Worm (Caenorhabditis elegans) whole organism, L4 larva: Measurements from ENCODE around the gene lin-9.

Source experiments
- D1046.2 ChIP-seq: fragments of 200-800 bp; sonication (Bioruptor generic); IDR thresholded peaks from 2 replicates; pipeline ENCODE4 v1.3.6; 2022; ENCODE audit warnings: missing genetic modification characterization, missing compliant biosample characterization
- F37D6.2 ChIP-seq: sonication (generic microtip); optimal IDR thresholded peaks from 2 replicates; lab custom pipeline; 2016; ENCODE audit warnings: mild to moderate bottlenecking, missing genetic modification characterization, missing compliant biosample characterization
- F49E8.2 ChIP-seq: sonication (generic microtip); optimal IDR thresholded peaks from 2 replicates; lab custom pipeline; 2016; ENCODE audit warnings: missing compliant biosample characterization, mild to moderate bottlenecking, missing genetic modification characterization, borderline replicate concordance
- R02D3.7 ChIP-seq: fragments of 150-350 bp; sonication (generic microtip); optimal IDR thresholded peaks from 3 replicates; lab custom pipeline; 2014; ENCODE audit warnings: missing biosample characterization, missing genetic modification characterization
- T20F7.1 ChIP-seq: fragments of 200-800 bp; sonication (Bioruptor generic); optimal IDR thresholded peaks from 2 replicates; lab custom pipeline; 2018; ENCODE audit warnings: mild to moderate bottlenecking, missing genetic modification characterization, missing compliant biosample characterization
- T26A8.4 ChIP-seq: fragments of 200-800 bp; sonication (Bioruptor generic); IDR thresholded peaks from 2 replicates; pipeline ENCODE4 v1.3.6; 2022; ENCODE audit warnings: missing genetic modification characterization, missing compliant biosample characterization
- Y48G9A.11 ChIP-seq: fragments of 200-800 bp; sonication (Bioruptor generic); IDR thresholded peaks from 2 replicates; pipeline ENCODE4 v1.3.6; 2022; ENCODE audit warnings: missing genetic modification reagents, missing genetic modification characterization, missing compliant biosample characterization
- Y5F2A.4 ChIP-seq: fragments of 200-800 bp; sonication (Bioruptor generic); optimal IDR thresholded peaks from 2 replicates; lab custom pipeline; 2018; ENCODE audit warnings: mild to moderate bottlenecking, missing genetic modification characterization, missing compliant biosample characterization
- ama-1 ChIP-seq: fragments of 150-350 bp; optimal IDR thresholded peaks from 2 replicates; lab custom pipeline; 2014; ENCODE audit warnings: inconsistent platforms, mixed read lengths
- ceh-44 ChIP-seq: fragments of 200-800 bp; sonication (Bioruptor generic); IDR thresholded peaks from 2 replicates; pipeline ENCODE4 v1.3.6; 2022; ENCODE audit warnings: missing genetic modification reagents, missing genetic modification characterization, missing compliant biosample characterization
- daf-8 ChIP-seq: fragments of 200-800 bp; sonication (Bioruptor generic); IDR thresholded peaks from 2 replicates; pipeline ENCODE4 v1.3.6; 2022; ENCODE audit warnings: missing genetic modification characterization, missing compliant biosample characterization
- duxl-1 ChIP-seq: sonication (generic microtip); optimal IDR thresholded peaks from 2 replicates; lab custom pipeline; 2016; ENCODE audit warnings: mild to moderate bottlenecking, missing genetic modification characterization, moderate library complexity, missing compliant biosample characterization; ENCODE audit not compliant: poor library complexity
- dve-1 ChIP-seq: sonication (generic microtip); optimal IDR thresholded peaks from 2 replicates; lab custom pipeline; 2017; ENCODE audit warnings: antibody characterized with exemption, mild to moderate bottlenecking, missing genetic modification characterization, missing compliant biosample characterization; ENCODE audit not compliant: insufficient read depth
- fkh-10 ChIP-seq: fragments of 150-350 bp; optimal IDR thresholded peaks from 2 replicates; lab custom pipeline; 2014; ENCODE audit warnings: missing biosample characterization, missing genetic modification reagents, missing genetic modification characterization
- fos-1 ChIP-seq: fragments of 150-350 bp; optimal IDR thresholded peaks from 2 replicates; lab custom pipeline; 2014; ENCODE audit warnings: missing biosample characterization, missing genetic modification characterization
- gei-8 ChIP-seq: fragments of 200-800 bp; sonication (Bioruptor generic); optimal IDR thresholded peaks from 2 replicates; lab custom pipeline; 2018; ENCODE audit warnings: mild to moderate bottlenecking, missing genetic modification characterization, missing compliant biosample characterization
- jun-1 ChIP-seq: fragments of 150-350 bp; optimal IDR thresholded peaks from 2 replicates; lab custom pipeline; 2014; ENCODE audit warnings: missing biosample characterization, missing genetic modification reagents, missing genetic modification characterization
- lin-13 ChIP-seq: fragments of 150-350 bp; optimal IDR thresholded peaks from 2 replicates; lab custom pipeline; 2014; ENCODE audit warnings: missing biosample characterization, missing genetic modification reagents, missing genetic modification characterization
- lin-15B ChIP-seq: fragments of 150-350 bp; sonication (generic microtip); optimal IDR thresholded peaks from 3 replicates; lab custom pipeline; 2014; ENCODE audit warnings: missing biosample characterization, missing genetic modification characterization
- lin-39 ChIP-seq: fragments of 150-350 bp; optimal IDR thresholded peaks from 2 replicates; lab custom pipeline; 2014; ENCODE audit warnings: missing biosample characterization, missing genetic modification reagents, missing genetic modification characterization
- lsy-2 ChIP-seq, 2 experiments: fragments of 150-350 bp in 1 of 2; sonication (generic microtip) in 1 of 2; optimal IDR thresholded peaks; 2 replicates each; lab custom pipeline; 2014 to 2017; ENCODE audit warnings: missing biosample characterization in 2 of 2, missing genetic modification characterization in 2 of 2
- mdl-1 ChIP-seq, 2 experiments: fragments of 150-350 bp in 1 of 2; sonication (generic microtip) in 1 of 2; optimal IDR thresholded peaks; 2 replicates each; lab custom pipeline; 2014 to 2017; ENCODE audit warnings: missing biosample characterization in 2 of 2, missing genetic modification characterization in 2 of 2
- mdt-29 ChIP-seq: fragments of 200-800 bp; sonication (Bioruptor generic); IDR thresholded peaks from 2 replicates; pipeline ENCODE4 v1.3.6; 2022; ENCODE audit warnings: missing genetic modification reagents, missing genetic modification characterization, missing compliant biosample characterization
- mxl-2 ChIP-seq: fragments of 200-800 bp; sonication (Bioruptor generic); conservative IDR thresholded peaks from 2 replicates; pipeline ENCODE4 v1.3.6; 2022; ENCODE audit warnings: missing genetic modification reagents, missing genetic modification characterization, missing compliant biosample characterization
- nhr-111 ChIP-seq: fragments of 200-800 bp; sonication (Bioruptor generic); optimal IDR thresholded peaks from 2 replicates; lab custom pipeline; 2018; ENCODE audit warnings: mild to moderate bottlenecking, missing genetic modification characterization, missing compliant biosample characterization
- nhr-237 ChIP-seq: sonication (generic microtip); optimal IDR thresholded peaks from 2 replicates; lab custom pipeline; 2017; ENCODE audit warnings: missing biosample characterization, missing genetic modification characterization
- nhr-41 ChIP-seq: fragments of 200-800 bp; sonication (Bioruptor generic); IDR thresholded peaks from 2 replicates; pipeline ENCODE4 v1.3.6; 2022; ENCODE audit warnings: missing genetic modification reagents, missing genetic modification characterization, missing compliant biosample characterization
- pha-4 ChIP-seq, 2 experiments: fragments of 150-350 bp in 1 of 2; fragments of 200-800 bp in 1 of 2; sonication (Bioruptor generic) in 1 of 2; IDR thresholded peaks in 1 of 2; optimal IDR thresholded peaks in 1 of 2; 2 replicates each; pipeline versions ENCODE4 v1.3.6 to Lab custom; 2014 to 2022; ENCODE audit warnings: missing genetic modification characterization in 2 of 2, missing genetic modification reagents in 2 of 2, missing biosample characterization in 1 of 2, missing compliant biosample characterization in 1 of 2
- pqm-1 ChIP-seq: sonication (generic microtip); optimal IDR thresholded peaks from 2 replicates; lab custom pipeline; 2017; ENCODE audit warnings: missing biosample characterization, missing genetic modification characterization
- snpc-1.2 ChIP-seq: fragments of 200-800 bp; sonication (Bioruptor generic); IDR thresholded peaks from 2 replicates; pipeline ENCODE4 v1.3.6; 2022; ENCODE audit warnings: missing genetic modification reagents, missing genetic modification characterization, missing compliant biosample characterization
- snpc-4 ChIP-seq: fragments of 150-350 bp; optimal IDR thresholded peaks from 2 replicates; lab custom pipeline; 2014; ENCODE audit warnings: missing biosample characterization, missing genetic modification characterization
- unc-39 ChIP-seq: sonication (generic microtip); optimal IDR thresholded peaks from 2 replicates; lab custom pipeline; 2017; ENCODE audit warnings: missing biosample characterization, missing genetic modification characterization
- vab-7 ChIP-seq: fragments of 200-800 bp; sonication (Bioruptor generic); IDR thresholded peaks from 2 replicates; pipeline ENCODE4 v1.3.6; 2022; ENCODE audit warnings: missing genetic modification reagents, missing genetic modification characterization, missing compliant biosample characterization
- zag-1 ChIP-seq: fragments of 150-350 bp; optimal IDR thresholded peaks from 2 replicates; lab custom pipeline; 2014; ENCODE audit warnings: missing biosample characterization, missing genetic modification characterization
- zfp-2 ChIP-seq: sonication (generic microtip); optimal IDR thresholded peaks from 2 replicates; lab custom pipeline; 2016; ENCODE audit warnings: mild to moderate bottlenecking, missing genetic modification characterization, missing compliant biosample characterization
- ztf-11 ChIP-seq: fragments of 150-350 bp; optimal IDR thresholded peaks from 2 replicates; lab custom pipeline; 2014; ENCODE audit warnings: missing biosample characterization, missing genetic modification characterization
- ztf-7 ChIP-seq: fragments of 150-350 bp; optimal IDR thresholded peaks from 2 replicates; lab custom pipeline; 2014; ENCODE audit warnings: missing biosample characterization, missing genetic modification characterization

Gene lin-9

DNA sequence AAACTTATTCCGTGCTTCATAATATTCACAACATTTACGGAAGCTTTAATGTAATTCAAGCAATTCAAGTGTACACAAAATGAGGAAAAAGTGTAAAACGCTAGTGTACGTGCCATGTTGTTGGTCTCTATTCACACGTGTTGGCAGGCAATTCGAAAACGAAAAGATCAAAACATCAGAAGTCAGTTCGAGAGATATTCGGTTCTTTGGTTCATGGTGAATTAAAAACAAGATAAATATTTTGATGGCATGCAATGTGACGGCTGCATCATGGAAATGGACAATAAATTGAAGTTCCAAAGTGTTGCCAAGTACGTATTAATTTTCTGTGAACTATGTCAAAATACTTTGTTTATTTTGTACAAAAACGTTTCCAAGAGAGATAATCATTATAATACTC lies 18.1 kb upstream of the lin-9 start (continued):
- TF ChIP-seq nhr-237 (tag; lab: Kevin White, UChicago) (no peak), T26A8.4 (GFP tag; lab: Robert Waterston, UW) (no peak), pha-4 (GFP tag; IDR thresholded peaks at IDR 0.05; lab: Robert Waterston, UW) (no peak), pha-4 (tag; optimal IDR thresholded peaks at IDR 0.05; lab: Kevin White, UChicago) (no peak), mdl-1 (tag; optimal IDR thresholded peaks at IDR 0.05; lab: Kevin White, UChicago) (peak in 1 of 2 experiments; percentile 71), D1046.2 (GFP tag; lab: Robert Waterston, UW) (no peak), ztf-7 (tag; lab: Kevin White, UChicago) (no peak), ceh-44 (GFP tag; lab: Robert Waterston, UW) (no peak), lsy-2 (tag; optimal IDR thresholded peaks at IDR 0.05; lab: Kevin White, UChicago) (peak in 1 of 2 experiments; percentile 13)
- TF ChIP-seq, all 104 proteins: peak for 8

DNA sequence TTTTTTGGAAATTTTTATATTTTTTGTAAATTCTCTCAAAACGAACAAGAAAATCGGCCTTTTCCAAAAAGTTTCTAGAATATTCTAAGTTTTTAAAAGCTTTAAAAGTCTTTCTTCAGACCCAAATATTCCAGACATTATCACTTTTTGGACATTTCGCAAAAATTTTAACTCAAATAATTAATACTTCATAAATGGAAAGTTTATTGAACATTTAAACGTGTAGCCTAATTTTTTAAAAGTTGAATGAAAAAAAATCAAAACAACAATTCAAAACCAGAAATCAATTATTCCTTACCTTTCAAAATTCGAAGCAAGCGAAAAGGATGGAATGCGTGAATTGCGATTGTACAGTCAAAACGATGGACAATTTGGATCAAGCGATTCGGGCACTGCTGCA lies 15.9 kb upstream of the lin-9 start, which contains the start of gene ZK637.15:
ZK637.15 (plus strand) TSS at position 301 of the 400 bp plus-strand sequence.
- TF ChIP-seq dve-1 (no peak), ztf-11 (no peak), lin-13 (GFP tag; lab: Kevin White, UChicago) (no peak), vab-7 (GFP tag; lab: Robert Waterston, UW) (no peak), fkh-10 (GFP tag; lab: Kevin White, UChicago) (no peak), F49E8.2 (no peak), gei-8 (GFP tag; lab: Kevin White, UChicago) (no peak), lin-39 (tag; lab: Kevin White, UChicago) (no peak), snpc-1.2 (GFP tag; lab: Robert Waterston, UW) (no peak), Y48G9A.11 (GFP tag; lab: Robert Waterston, UW) (no peak), duxl-1 (tag; lab: Kevin White, UChicago) (no peak), pqm-1 (tag; lab: Kevin White, UChicago) (no peak), ceh-44 (GFP tag; lab: Robert Waterston, UW) (no peak), daf-8 (GFP tag; lab: Robert Waterston, UW) (no peak), fos-1 (no peak), mxl-2 (GFP tag; lab: Robert Waterston, UW) (no peak), T20F7.1 (no peak), nhr-237 (tag; lab: Kevin White, UChicago) (no peak), zag-1 (tag; lab: Kevin White, UChicago) (no peak)

DNA sequence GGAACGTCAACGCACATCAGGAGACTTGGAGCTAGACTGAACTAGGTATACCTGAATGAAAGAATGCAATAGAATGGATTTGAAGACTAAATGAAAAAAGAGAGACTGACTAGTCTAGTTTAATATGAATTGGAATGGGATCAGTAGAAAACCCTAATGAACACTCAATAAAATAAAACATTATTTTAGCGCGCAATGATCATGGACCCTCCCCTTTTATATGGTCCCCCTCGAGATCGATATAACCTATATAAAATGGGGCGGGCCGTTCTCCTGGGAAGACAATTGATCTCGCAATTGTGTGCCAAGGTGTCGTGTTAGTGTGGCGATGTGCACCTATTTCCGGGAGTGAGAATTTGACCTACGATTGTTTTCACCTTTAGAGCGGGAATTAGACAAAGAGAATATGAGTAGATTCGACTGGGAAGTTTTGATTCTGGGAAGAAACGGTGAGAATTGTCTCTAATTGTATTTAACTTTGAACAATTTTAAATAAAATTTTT lies 14.0 kb upstream of the lin-9 start, which contains the start of gene cdc-25.3:
cdc-25.3 (minus strand) TSS at position 51 of the 503 bp plus-strand sequence.
- TF ChIP-seq nhr-41 = no peak
- no peak for TF ChIP-seq nhr-111
- no peak for TF ChIP-seq lin-15B (tag; lab: Kevin White, UChicago)
- no peak for TF ChIP-seq mxl-2 (GFP tag; lab: Robert Waterston, UW)
- TF ChIP-seq Y5F2A.4 (GFP tag; lab: Kevin White, UChicago) = no peak
- no peak for TF ChIP-seq F37D6.2 (tag; lab: Kevin White, UChicago)
- no peak for TF ChIP-seq zfp-2 (tag; lab: Kevin White, UChicago)
- TF ChIP-seq pqm-1 (tag; lab: Kevin White, UChicago) = no peak
- TF ChIP-seq snpc-4 (tag; lab: Kevin White, UChicago) = no peak
- no peak for TF ChIP-seq ceh-44 (GFP tag; lab: Robert Waterston, UW)
- no peak for TF ChIP-seq R02D3.7 (tag; lab: Kevin White, UChicago)
- no peak for TF ChIP-seq Y48G9A.11 (GFP tag; lab: Robert Waterston, UW)
- no peak for TF ChIP-seq mdt-29 (GFP tag; lab: Robert Waterston, UW)
- no peak for TF ChIP-seq unc-39 (tag; lab: Kevin White, UChicago)
- no peak for TF ChIP-seq snpc-1.2 (GFP tag; lab: Robert Waterston, UW)
- TF ChIP-seq T26A8.4 (GFP tag; lab: Robert Waterston, UW) = no peak
- no peak for TF ChIP-seq ama-1 (lab: Kevin White, UChicago)
- TF ChIP-seq jun-1 = no peak
